Fruit fly (Drosophila melanogaster): ENCODE measurements around the gene Orc5.

Orc5 gene

dm6 chr2L:13838647-13839390 is 9.2 kb downstream of the Orc5 start (continued):
- TF ChIP-seq CG10321 (GFP tag; IDR thresholded peaks at IDR 0.05) (no peak), slbo (GFP tag; IDR thresholded peaks at IDR 0.05) (peak; percentile 32; the same call in 1 of the 2 replicates), lov (optimal IDR thresholded peaks at IDR 0.05) (no peak), lov (GFP tag; IDR thresholded peaks at IDR 0.05) (no peak), zen2 (GFP tag; IDR thresholded peaks at IDR 0.05; ENCODE audit: partially characterized antibody) (no peak), Sox102F (GFP tag; optimal IDR thresholded peaks at IDR 0.05) (no peak), Atf-2 (GFP tag; optimal IDR thresholded peaks at IDR 0.05) (no peak), CG11085 (GFP tag; IDR thresholded peaks at IDR 0.05) (no peak), CG18599 (GFP tag; optimal IDR thresholded peaks at IDR 0.05) (no peak), kni (GFP tag; optimal IDR thresholded peaks at IDR 0.05) (no peak), CG7786 (GFP tag; optimal IDR thresholded peaks at IDR 0.05) (no peak), CG10979 (tag; optimal IDR thresholded peaks at IDR 0.05) (no peak), luna (GFP tag; optimal IDR thresholded peaks at IDR 0.05) (no peak), Spps (tag; optimal IDR thresholded peaks at IDR 0.05) (no peak), Dip2 (GFP tag; IDR thresholded peaks at IDR 0.05) (no peak), CG12659 (GFP tag; optimal IDR thresholded peaks at IDR 0.05) (peak; percentile 24), CG42726 (GFP tag; IDR thresholded peaks at IDR 0.05; ENCODE audit: partially characterized antibody) (no peak), Lpt (GFP tag; optimal IDR thresholded peaks at IDR 0.05) (no peak), Dref (GFP tag; IDR thresholded peaks at IDR 0.05) (no peak), h (optimal IDR thresholded peaks at IDR 0.05) (no peak), shn (GFP tag; optimal IDR thresholded peaks at IDR 0.05) (no peak), CG10959 (GFP tag; IDR thresholded peaks at IDR 0.05) (no peak), ac (GFP tag; optimal IDR thresholded peaks at IDR 0.05) (peak; percentile 18), Fer2 (tag; optimal IDR thresholded peaks at IDR 0.05) (no peak), Ada2b (GFP tag; IDR thresholded peaks at IDR 0.05) (no peak), pum (GFP tag; optimal IDR thresholded peaks at IDR 0.05) (no peak), tx (GFP tag; optimal IDR thresholded peaks at IDR 0.05) (no peak), ato (GFP tag; IDR thresholded peaks at IDR 0.05; ENCODE audit: partially characterized antibody) (no peak), onecut (GFP tag; IDR thresholded peaks at IDR 0.05) (no peak), pros (GFP tag; optimal IDR thresholded peaks at IDR 0.05) (no peak), CG5245 (GFP tag; optimal IDR thresholded peaks at IDR 0.05) (no peak), CG14965 (GFP tag; optimal IDR thresholded peaks at IDR 0.05; ENCODE audit: borderline replicate concordance) (no peak), CG7928 (GFP tag; optimal IDR thresholded peaks at IDR 0.05) (no peak), pnt (GFP tag; optimal IDR thresholded peaks at IDR 0.05) (no peak), cato (GFP tag; optimal IDR thresholded peaks at IDR 0.05; ENCODE audit: borderline replicate concordance) (no peak), ems (GFP tag; optimal IDR thresholded peaks at IDR 0.05) (peak; percentile 13), CG17568 (GFP tag; optimal IDR thresholded peaks at IDR 0.05) (peak; percentile 20), insv (GFP tag; optimal IDR thresholded peaks at IDR 0.05) (no peak), Trl (optimal IDR thresholded peaks at IDR 0.05) (no peak), Trl (GFP tag; optimal IDR thresholded peaks at IDR 0.05) (peak; percentile 19), lilli (GFP tag; optimal IDR thresholded peaks at IDR 0.05) (no peak), phol (tag; optimal IDR thresholded peaks at IDR 0.05) (no peak), CG8765 (GFP tag; IDR thresholded peaks at IDR 0.05) (no peak), B-H2 (GFP tag; optimal IDR thresholded peaks at IDR 0.05) (no peak), CG9215 (GFP tag; IDR thresholded peaks at IDR 0.05) (no peak), dimm (GFP tag; IDR thresholded peaks at IDR 0.05) (no peak), Bteb2 (GFP tag; optimal IDR thresholded peaks at IDR 0.05) (no peak), CG34224 (GFP tag; IDR thresholded peaks at IDR 0.05; ENCODE audit: partially characterized antibody) (no peak), Stat92E (GFP tag; optimal IDR thresholded peaks at IDR 0.05) (no peak), CG13296 (GFP tag; optimal IDR thresholded peaks at IDR 0.05) (peak; percentile 67), pita (GFP tag; optimal IDR thresholded peaks at IDR 0.05) (no peak)

Measured in whole organism, embryonic.